Fruit fly (Drosophila melanogaster) whole organism, embryonic: ENCODE data around the gene AstC.

Experiments used
- ATbp ChIP-seq: fragments of 200-800 bp; sonication (Bioruptor generic); optimal IDR thresholded peaks from 2 replicates; lab custom pipeline; 2017; ENCODE audit warnings: missing biosample characterization, mild to moderate bottlenecking, missing genetic modification characterization, missing genetic modification reagents
- Atf6 ChIP-seq: fragments of 200-800 bp; sonication (Bioruptor generic); IDR thresholded peaks from 2 replicates; pipeline ENCODE4 v1.3.6; 2022; ENCODE audit warnings: missing biosample characterization, missing genetic modification characterization
- BEAF-32 ChIP-seq: fragments of 200-800 bp; sonication (Bioruptor generic); optimal IDR thresholded peaks from 3 replicates; lab custom pipeline; 2017; ENCODE audit warnings: missing biosample characterization, missing genetic modification characterization, mild to moderate bottlenecking, moderate library complexity, missing genetic modification reagents
- CG10654 ChIP-seq: fragments of 200-800 bp; sonication (Bioruptor generic); optimal IDR thresholded peaks from 2 replicates; lab custom pipeline; 2016; ENCODE audit warnings: missing biosample characterization, missing genetic modification characterization
- CG12104 ChIP-seq: fragments of 200-800 bp; sonication (Bioruptor generic); optimal IDR thresholded peaks from 3 replicates; lab custom pipeline; 2016; ENCODE audit warnings: missing biosample characterization, missing genetic modification characterization
- CG1233 ChIP-seq: fragments of 200-800 bp; sonication (Bioruptor generic); optimal IDR thresholded peaks from 4 replicates; lab custom pipeline; 2018; ENCODE audit warnings: missing biosample characterization, mild to moderate bottlenecking, missing genetic modification characterization
- CG13424 ChIP-seq: fragments of 200-800 bp; sonication (Bioruptor generic); optimal IDR thresholded peaks from 2 replicates; lab custom pipeline; 2019; ENCODE audit warnings: missing biosample characterization, mild to moderate bottlenecking, missing genetic modification characterization, moderate library complexity
- CG14710 ChIP-seq: fragments of 200-800 bp; sonication (Bioruptor generic); optimal IDR thresholded peaks from 3 replicates; lab custom pipeline; 2019; ENCODE audit warnings: missing biosample characterization, mild to moderate bottlenecking, missing genetic modification characterization, moderate library complexity
- CG17612 ChIP-seq: fragments of 200-800 bp; sonication (Bioruptor generic); IDR thresholded peaks from 2 replicates; pipeline ENCODE4 v1.3.6; 2022; ENCODE audit warnings: missing biosample characterization, missing genetic modification characterization
- CG31365 ChIP-seq: fragments of 200-800 bp; sonication (Bioruptor generic); optimal IDR thresholded peaks from 2 replicates; lab custom pipeline; 2018; ENCODE audit warnings: missing biosample characterization, mild to moderate bottlenecking, missing genetic modification characterization
- CG33213 ChIP-seq: fragments of 200-800 bp; sonication (Bioruptor generic); optimal IDR thresholded peaks from 3 replicates; lab custom pipeline; 2016; ENCODE audit warnings: missing biosample characterization, missing genetic modification characterization
- CG4854 ChIP-seq: fragments of 200-800 bp; sonication (Bioruptor generic); optimal IDR thresholded peaks from 2 replicates; lab custom pipeline; 2016; ENCODE audit warnings: missing biosample characterization, missing genetic modification characterization, inconsistent platforms
- CG6683 ChIP-seq: fragments of 200-800 bp; sonication (Bioruptor generic); optimal IDR thresholded peaks from 2 replicates; lab custom pipeline; 2017; ENCODE audit warnings: missing biosample characterization, mild to moderate bottlenecking, missing genetic modification characterization, missing genetic modification reagents
- CG6854 ChIP-seq: fragments of 200-800 bp; sonication (Bioruptor generic); optimal IDR thresholded peaks from 3 replicates; lab custom pipeline; 2017; ENCODE audit warnings: missing biosample characterization, mild to moderate bottlenecking, missing genetic modification characterization
- CG7839 ChIP-seq: fragments of 200-800 bp; sonication (Bioruptor generic); optimal IDR thresholded peaks from 3 replicates; lab custom pipeline; 2018; ENCODE audit warnings: missing biosample characterization, mild to moderate bottlenecking, missing genetic modification characterization, moderate library complexity
- CG8281 ChIP-seq: fragments of 200-800 bp; sonication (Bioruptor generic); optimal IDR thresholded peaks from 2 replicates; lab custom pipeline; 2018; ENCODE audit warnings: missing biosample characterization, mild to moderate bottlenecking, missing genetic modification characterization, moderate library complexity
- CG9609 ChIP-seq: fragments of 200-800 bp; sonication (Bioruptor generic); optimal IDR thresholded peaks from 3 replicates; lab custom pipeline; 2016; ENCODE audit warnings: missing biosample characterization, missing genetic modification characterization
- ERR ChIP-seq: fragments of 200-800 bp; sonication (Bioruptor generic); optimal IDR thresholded peaks from 2 replicates; lab custom pipeline; 2016; ENCODE audit warnings: missing biosample characterization, missing genetic modification characterization
- Ets65A ChIP-seq: fragments of 200-800 bp; sonication (Bioruptor generic); peaks from one replicate; lab custom pipeline; 2016; ENCODE audit warnings: missing biosample characterization, missing genetic modification characterization
- HLHmδ ChIP-seq: fragments of 200-800 bp; sonication (Bioruptor generic); optimal IDR thresholded peaks from 2 replicates; lab custom pipeline; 2018; ENCODE audit warnings: missing biosample characterization, mild to moderate bottlenecking, missing genetic modification characterization, moderate library complexity
- Hr3 ChIP-seq: fragments of 200-800 bp; sonication (Bioruptor generic); optimal IDR thresholded peaks from 3 replicates; lab custom pipeline; 2016; ENCODE audit warnings: missing biosample characterization, missing genetic modification characterization
- Hr51 ChIP-seq, 2 experiments: fragments of 200-800 bp; sonication (Bioruptor generic); optimal IDR thresholded peaks; 2 replicates in 1 of 2; 3 replicates in 1 of 2; lab custom pipeline; 2016 to 2018; ENCODE audit warnings: missing biosample characterization in 2 of 2, missing genetic modification characterization in 2 of 2, mild to moderate bottlenecking in 1 of 2, moderate library complexity in 1 of 2
- Meics ChIP-seq: fragments of 200-800 bp; sonication (Bioruptor generic); optimal IDR thresholded peaks from 2 replicates; lab custom pipeline; 2017; ENCODE audit warnings: missing biosample characterization, mild to moderate bottlenecking, missing genetic modification characterization
- Mes4 ChIP-seq: fragments of 200-800 bp; sonication (Bioruptor generic); optimal IDR thresholded peaks from 2 replicates; lab custom pipeline; 2016; ENCODE audit warnings: missing biosample characterization, missing genetic modification characterization
- Neu2 ChIP-seq: fragments of 200-800 bp; sonication (Bioruptor generic); optimal IDR thresholded peaks from 3 replicates; lab custom pipeline; 2016; ENCODE audit warnings: missing biosample characterization, missing genetic modification characterization, borderline replicate concordance
- Optix ChIP-seq: fragments of 200-800 bp; sonication (Bioruptor generic); IDR thresholded peaks from 3 replicates; pipeline ENCODE4 v1.3.6; 2022; ENCODE audit warnings: missing biosample characterization, missing genetic modification characterization
- Rx ChIP-seq: fragments of 200-800 bp; sonication (Bioruptor generic); IDR thresholded peaks from 2 replicates; pipeline ENCODE4 v1.3.6; 2022; ENCODE audit warnings: missing biosample characterization, missing genetic modification characterization
- Six4 ChIP-seq: fragments of 200-800 bp; sonication (Bioruptor generic); optimal IDR thresholded peaks from 2 replicates; lab custom pipeline; 2016; ENCODE audit warnings: missing biosample characterization, missing genetic modification characterization
- Sry-δ ChIP-seq: fragments of 200-800 bp; sonication (Bioruptor generic); optimal IDR thresholded peaks from 2 replicates; lab custom pipeline; 2016; ENCODE audit warnings: missing biosample characterization, missing genetic modification characterization
- aop ChIP-seq: fragments of 200-800 bp; sonication (Bioruptor generic); IDR thresholded peaks from 2 replicates; pipeline ENCODE4 v1.3.6; 2022; ENCODE audit warnings: missing biosample characterization, missing genetic modification characterization
- bowl ChIP-seq: fragments of 200-800 bp; sonication (Bioruptor generic); IDR thresholded peaks from 2 replicates; pipeline ENCODE4 v1.3.6; 2022; ENCODE audit warnings: missing biosample characterization, missing genetic modification characterization
- crp ChIP-seq, 2 experiments: fragments of 200-800 bp; sonication (Bioruptor generic); optimal IDR thresholded peaks; 2 replicates in 1 of 2; 3 replicates in 1 of 2; lab custom pipeline; 2017; ENCODE audit warnings: missing biosample characterization in 2 of 2, missing genetic modification characterization in 2 of 2, mild to moderate bottlenecking in 1 of 2, moderate library complexity in 1 of 2
- dmrt99B ChIP-seq: fragments of 200-800 bp; sonication (Bioruptor generic); optimal IDR thresholded peaks from 2 replicates; lab custom pipeline; 2018; ENCODE audit warnings: missing biosample characterization, mild to moderate bottlenecking, missing genetic modification characterization, moderate library complexity
- emc ChIP-seq: fragments of 200-800 bp; sonication (Bioruptor generic); optimal IDR thresholded peaks from 2 replicates; lab custom pipeline; 2016; ENCODE audit warnings: missing biosample characterization, missing genetic modification characterization
- ken ChIP-seq: fragments of 200-800 bp; sonication (Bioruptor generic); IDR thresholded peaks from 3 replicates; pipeline ENCODE4 v1.3.6; 2022; ENCODE audit warnings: missing biosample characterization, missing genetic modification characterization
- lilli ChIP-seq: fragments of 200-800 bp; sonication (Bioruptor generic); optimal IDR thresholded peaks from 3 replicates; lab custom pipeline; 2016; ENCODE audit warnings: missing biosample characterization, missing genetic modification characterization
- lov ChIP-seq, 2 experiments: fragments of 200-800 bp in 1 of 2; fragments of >200 bp in 1 of 2; sonication (Bioruptor generic) in 1 of 2; IDR thresholded peaks in 1 of 2; optimal IDR thresholded peaks in 1 of 2; 2 replicates in 1 of 2; 3 replicates in 1 of 2; pipeline versions ENCODE4 v1.3.6 to Lab custom; 2017 to 2022; ENCODE audit warnings: missing biosample characterization in 1 of 2, missing genetic modification characterization in 1 of 2
- mirr ChIP-seq: fragments of 200-800 bp; sonication (Bioruptor generic); optimal IDR thresholded peaks from 3 replicates; lab custom pipeline; 2018; ENCODE audit warnings: missing biosample characterization, mild to moderate bottlenecking, missing genetic modification characterization
- pho ChIP-seq: fragments of 200-800 bp; sonication (Bioruptor generic); optimal IDR thresholded peaks from 2 replicates; lab custom pipeline; 2016; ENCODE audit warnings: missing biosample characterization, missing genetic modification characterization
- phol ChIP-seq: fragments of 200-800 bp; sonication (Bioruptor generic); optimal IDR thresholded peaks from 3 replicates; lab custom pipeline; 2018; ENCODE audit warnings: missing biosample characterization, mild to moderate bottlenecking, missing genetic modification characterization, moderate library complexity
- pita ChIP-seq: fragments of 200-800 bp; sonication (Bioruptor generic); optimal IDR thresholded peaks from 2 replicates; lab custom pipeline; 2017; ENCODE audit warnings: missing biosample characterization, mild to moderate bottlenecking, missing genetic modification characterization
- scrt ChIP-seq: fragments of 200-800 bp; sonication (Bioruptor generic); optimal IDR thresholded peaks from 2 replicates; lab custom pipeline; 2018; ENCODE audit warnings: missing biosample characterization, mild to moderate bottlenecking, missing genetic modification characterization, moderate library complexity
- seq ChIP-seq: fragments of 200-800 bp; sonication (Bioruptor generic); IDR thresholded peaks from 2 replicates; pipeline ENCODE4 v1.3.6; 2022; ENCODE audit warnings: missing biosample characterization, missing genetic modification characterization
- slp2 ChIP-seq: fragments of 200-800 bp; sonication (Bioruptor generic); optimal IDR thresholded peaks from 2 replicates; lab custom pipeline; 2016; ENCODE audit warnings: missing biosample characterization, missing genetic modification characterization
- so ChIP-seq: fragments of 200-800 bp; sonication (Bioruptor generic); IDR thresholded peaks from 3 replicates; pipeline ENCODE4 v1.3.6; 2022; ENCODE audit warnings: missing biosample characterization, missing genetic modification characterization
- stwl ChIP-seq: fragments of 200-800 bp; sonication (Bioruptor generic); optimal IDR thresholded peaks from 3 replicates; lab custom pipeline; 2018; ENCODE audit warnings: missing biosample characterization, mild to moderate bottlenecking, missing genetic modification characterization, moderate library complexity
- tin ChIP-seq: fragments of 200-800 bp; sonication (Bioruptor generic); optimal IDR thresholded peaks from 3 replicates; lab custom pipeline; 2016; ENCODE audit warnings: missing biosample characterization, missing genetic modification characterization
- trem ChIP-seq: fragments of 200-800 bp; optimal IDR thresholded peaks from 3 replicates; lab custom pipeline; 2019; ENCODE audit warnings: missing biosample characterization, mild to moderate bottlenecking, missing genetic modification characterization, moderate library complexity
- ttk ChIP-seq: fragments of 200-800 bp; sonication (Bioruptor generic); IDR thresholded peaks from 2 replicates; pipeline ENCODE4 v2.1.2; 2022; ENCODE audit warnings: missing biosample characterization, missing genetic modification characterization
- tup ChIP-seq: fragments of 200-800 bp; sonication (Bioruptor generic); optimal IDR thresholded peaks from 2 replicates; lab custom pipeline; 2016; ENCODE audit warnings: missing biosample characterization, mild to moderate bottlenecking, missing genetic modification characterization, moderate library complexity
- zen2 ChIP-seq: fragments of 200-800 bp; sonication (Bioruptor generic); IDR thresholded peaks from 3 replicates; pipeline ENCODE4 v1.3.6; 2022; ENCODE audit warnings: missing biosample characterization, missing genetic modification characterization; ENCODE audit not compliant: partially characterized antibody

Gene AstC

DNA sequence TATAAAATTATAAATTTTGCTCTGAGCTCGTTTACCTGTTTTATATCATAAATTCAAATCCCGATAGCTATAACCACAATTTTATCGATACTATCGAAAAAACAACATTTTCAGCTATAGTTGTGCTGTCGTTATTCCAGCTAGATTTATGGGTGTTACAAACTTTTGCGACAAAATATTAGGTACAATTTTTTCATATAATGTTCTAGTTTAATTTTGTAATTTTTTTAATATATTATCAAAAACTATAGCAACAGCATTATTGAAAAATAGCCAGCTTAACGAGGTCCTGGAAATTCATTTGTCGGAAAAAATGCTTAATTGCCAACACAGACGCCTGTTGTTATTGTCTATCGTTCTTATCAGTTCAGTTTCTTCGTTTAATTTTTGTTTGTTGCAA, 9.9 kb upstream of the AstC start, which contains the start of gene Wdr59 (continued):
- TF ChIP-seq ttk (GFP tag; lab: Robert Waterston, UW) (no peak), CG8281 (tag; lab: Kevin White, UChicago) (no peak), lilli (GFP tag; lab: Kevin White, UChicago) (peak; percentile 52), CG31365 (no peak), slp2 (GFP tag; lab: Kevin White, UChicago) (no peak), Neu2 (GFP tag; lab: Kevin White, UChicago) (no peak), ATbp (GFP tag; lab: Kevin White, UChicago) (no peak), Optix (GFP tag; lab: Robert Waterston, UW) (no peak), phol (tag; lab: Kevin White, UChicago) (peak; percentile 68), trem (peak; percentile 67), CG4854 (GFP tag; lab: Kevin White, UChicago) (peak; percentile 9), CG6683 (no peak), CG12104 (GFP tag; lab: Kevin White, UChicago) (no peak), Sry-δ (GFP tag; lab: Kevin White, UChicago) (peak; percentile 50), Six4 (GFP tag; lab: Kevin White, UChicago) (peak; percentile 47), Ets65A (GFP tag; lab: Kevin White, UChicago) (peak; percentile 55), aop (no peak), mirr (GFP tag; lab: Kevin White, UChicago) (no peak), Hr51 (GFP tag; optimal IDR thresholded peaks at IDR 0.05; lab: Kevin White, UChicago) (peak in 1 of 2 experiments; percentile 11), CG10654 (GFP tag; lab: Kevin White, UChicago) (peak; percentile 8), CG17612 (GFP tag; lab: Robert Waterston, UW) (no peak), so (GFP tag; lab: Robert Waterston, UW) (no peak), crp (GFP tag; optimal IDR thresholded peaks at IDR 0.05; lab: Kevin White, UChicago) (peak in 1 of 2 experiments; percentile 25), tup (GFP tag; lab: Kevin White, UChicago) (no peak), tin (peak; percentile 27), CG33213 (no peak), BEAF-32 (GFP tag; lab: Kevin White, UChicago) (peak; percentile 83), Rx (no peak), zen2 (GFP tag; lab: Robert Waterston, UW) (no peak; the same call in 2 of the 3 replicates), ken (GFP tag; lab: Robert Waterston, UW) (no peak), CG13424 (tag; lab: Kevin White, UChicago) (peak; percentile 57), seq (GFP tag; lab: Robert Waterston, UW) (no peak), Meics (GFP tag; lab: Kevin White, UChicago) (no peak), scrt (GFP tag; lab: Kevin White, UChicago) (peak; percentile 52), CG14710 (peak; percentile 77), bowl (GFP tag; lab: Robert Waterston, UW) (no peak), CG9609 (no peak), Hr3 (peak; percentile 53), pho (GFP tag; lab: Kevin White, UChicago) (peak; percentile 28), lov (optimal IDR thresholded peaks at IDR 0.05; lab: Kevin White, UChicago) (no peak), lov (GFP tag; IDR thresholded peaks at IDR 0.05; lab: Robert Waterston, UW) (no peak), stwl (tag; lab: Kevin White, UChicago) (peak; percentile 38), emc (GFP tag; lab: Kevin White, UChicago) (no peak), Atf6 (GFP tag; lab: Robert Waterston, UW) (no peak), CG1233 (GFP tag; lab: Kevin White, UChicago) (peak; percentile 10), ERR (GFP tag; lab: Kevin White, UChicago) (no peak), CG6854 (no peak), Mes4 (GFP tag; lab: Kevin White, UChicago) (no peak), HLHmδ (GFP tag; lab: Kevin White, UChicago) (no peak), CG7839 (tag; lab: Kevin White, UChicago) (no peak), dmrt99B (tag; lab: Kevin White, UChicago) (no peak), pita (GFP tag; lab: Kevin White, UChicago) (no peak)
